Worm (Caenorhabditis elegans) whole organism, early embryonic: ENCODE measurements around the gene tbg-1.

Experiments
- B0310.2 ChIP-seq: sonication (generic microtip); optimal IDR thresholded peaks from 2 replicates; lab custom pipeline; 2016; ENCODE audit warnings: mild to moderate bottlenecking, missing genetic modification characterization, missing compliant biosample characterization
- F13C5.2 ChIP-seq: sonication (generic microtip); optimal IDR thresholded peaks from 2 replicates; lab custom pipeline; 2017; ENCODE audit warnings: mild to moderate bottlenecking, missing genetic modification characterization, inconsistent platforms, missing compliant biosample characterization
- aly-1 ChIP-seq: sonication (generic microtip); optimal IDR thresholded peaks from 2 replicates; lab custom pipeline; 2016; ENCODE audit warnings: missing genetic modification characterization, missing compliant biosample characterization
- ama-1 ChIP-seq: fragments of 150-350 bp; optimal IDR thresholded peaks from 2 replicates; lab custom pipeline; 2014
- ceh-13 ChIP-seq: fragments of 200-800 bp; sonication (Bioruptor generic); optimal IDR thresholded peaks from 2 replicates; lab custom pipeline; 2018; ENCODE audit warnings: mild to moderate bottlenecking, missing genetic modification characterization, missing compliant biosample characterization
- ceh-36 ChIP-seq: sonication (generic microtip); optimal IDR thresholded peaks from 2 replicates; lab custom pipeline; 2016; ENCODE audit warnings: missing genetic modification characterization, inconsistent platforms, missing compliant biosample characterization
- ets-7 ChIP-seq: sonication (generic microtip); optimal IDR thresholded peaks from 2 replicates; lab custom pipeline; 2016; ENCODE audit warnings: missing genotype, missing genetic modification characterization, missing compliant biosample characterization
- flt-1 ChIP-seq: fragments of 200-800 bp; sonication (Bioruptor generic); IDR thresholded peaks from 2 replicates; pipeline ENCODE4 v1.3.6; 2022; ENCODE audit warnings: missing genetic modification characterization, missing compliant biosample characterization
- hmbx-1 ChIP-seq: sonication (generic microtip); optimal IDR thresholded peaks from 2 replicates; lab custom pipeline; 2016; ENCODE audit warnings: mild to moderate bottlenecking, missing genetic modification characterization, missing compliant biosample characterization
- hmg-4 ChIP-seq: fragments of 200-800 bp; sonication (Bioruptor generic); optimal IDR thresholded peaks from 2 replicates; lab custom pipeline; 2018; ENCODE audit warnings: mild to moderate bottlenecking, missing genetic modification characterization, missing compliant biosample characterization
- hnd-1 ChIP-seq: sonication (generic microtip); optimal IDR thresholded peaks from 2 replicates; lab custom pipeline; 2016; ENCODE audit warnings: missing genetic modification characterization, missing compliant biosample characterization
- pes-1 ChIP-seq: fragments of 200-800 bp; sonication (Bioruptor generic); IDR thresholded peaks from 2 replicates; pipeline ENCODE4 v1.3.6; 2022; ENCODE audit warnings: missing genetic modification reagents, missing genetic modification characterization, missing compliant biosample characterization
- scrt-1 ChIP-seq: fragments of 200-800 bp; sonication (Bioruptor generic); IDR thresholded peaks from 2 replicates; pipeline ENCODE4 v1.3.6; 2022; ENCODE audit warnings: missing genetic modification characterization, missing compliant biosample characterization
- sea-1 ChIP-seq: fragments of 200-800 bp; sonication (Bioruptor generic); conservative IDR thresholded peaks from 2 replicates; pipeline ENCODE4 v1.3.6; 2022; ENCODE audit warnings: missing genetic modification characterization, missing compliant biosample characterization
- tbx-11 ChIP-seq: fragments of 200-800 bp; sonication (Bioruptor generic); IDR thresholded peaks from 2 replicates; pipeline ENCODE4 v1.3.6; 2022; ENCODE audit warnings: missing genetic modification characterization, missing compliant biosample characterization
- tbx-37 ChIP-seq: fragments of 200-800 bp; sonication (Bioruptor generic); conservative IDR thresholded peaks from 2 replicates; pipeline ENCODE4 v1.3.6; 2022; ENCODE audit warnings: missing genetic modification reagents, missing genetic modification characterization, missing compliant biosample characterization
- tra-4 ChIP-seq: sonication (generic microtip); optimal IDR thresholded peaks from 2 replicates; lab custom pipeline; 2017; ENCODE audit warnings: missing genetic modification characterization, missing compliant biosample characterization

The tbg-1 gene

ce11 chrIII:9617599-9618262 is 11.2 kb downstream of the tbg-1 start:
- no peak for TF ChIP-seq pes-1
- TF ChIP-seq ceh-13 (GFP tag; lab: Kevin White, UChicago): no peak
- no peak for TF ChIP-seq hnd-1 (tag; lab: Kevin White, UChicago)
- no peak for TF ChIP-seq hmg-4 (GFP tag; lab: Kevin White, UChicago)
- TF ChIP-seq ets-7 (tag; lab: Kevin White, UChicago): no peak
- no peak for TF ChIP-seq flt-1 (GFP tag; lab: Robert Waterston, UW)
- no peak for TF ChIP-seq F13C5.2
- TF ChIP-seq sea-1 (GFP tag; lab: Robert Waterston, UW): no peak
- no peak for TF ChIP-seq tbx-11 (GFP tag; lab: Robert Waterston, UW)
- TF ChIP-seq hmbx-1 (tag; lab: Kevin White, UChicago): no peak
- TF ChIP-seq scrt-1 (GFP tag; lab: Robert Waterston, UW): no peak
- TF ChIP-seq tra-4 (tag; lab: Kevin White, UChicago): no peak
- no peak for TF ChIP-seq tbx-37 (GFP tag; lab: Robert Waterston, UW)
- no peak for TF ChIP-seq aly-1 (tag; lab: Kevin White, UChicago)
- no peak for TF ChIP-seq ama-1 (lab: Kevin White, UChicago)
- no peak for TF ChIP-seq ceh-36 (tag; lab: Kevin White, UChicago)
- TF ChIP-seq B0310.2: no peak

- TF ChIP-seq F13C5.2 (no peak), tbx-11 (GFP tag; lab: Robert Waterston, UW) (no peak), hmbx-1 (tag; lab: Kevin White, UChicago) (no peak), scrt-1 (GFP tag; lab: Robert Waterston, UW) (no peak), ceh-13 (GFP tag; lab: Kevin White, UChicago) (no peak), hmg-4 (GFP tag; lab: Kevin White, UChicago) (no peak), hnd-1 (tag; lab: Kevin White, UChicago) (no peak), ets-7 (tag; lab: Kevin White, UChicago) (no peak), tra-4 (tag; lab: Kevin White, UChicago) (no peak), pes-1 (no peak), flt-1 (GFP tag; lab: Robert Waterston, UW) (no peak), ama-1 (lab: Kevin White, UChicago) (no peak), tbx-37 (GFP tag; lab: Robert Waterston, UW) (no peak), B0310.2 (no peak), aly-1 (tag; lab: Kevin White, UChicago) (no peak), sea-1 (GFP tag; lab: Robert Waterston, UW) (no peak)
Measured at ce11 chrIII:9616933-9617332, 12.0 kb downstream of the tbg-1 start.

DNA sequence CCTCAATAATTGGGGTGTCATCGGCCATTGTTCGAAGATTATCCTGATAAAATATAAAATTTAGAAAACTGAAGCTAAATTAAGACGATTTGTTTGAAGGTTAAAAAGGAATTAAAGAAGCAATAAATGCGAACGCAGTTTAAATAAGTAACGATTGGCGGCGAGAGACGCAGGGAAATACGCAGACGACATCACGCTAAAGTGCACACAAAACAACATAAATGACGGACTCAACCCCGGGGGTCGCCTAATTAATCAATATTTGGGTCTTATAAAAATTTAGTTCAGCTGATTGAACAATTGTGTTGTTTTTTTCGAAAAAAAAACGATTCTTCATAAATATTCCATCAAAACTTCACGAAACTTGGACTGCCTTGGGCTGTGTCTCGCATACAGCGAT is 12.5 kb downstream of the tbg-1 start, which contains the start of gene hcp-3:
Gene hcp-3 (minus strand): TSS at position 45 of the 400 bp plus-strand sequence.
- TF ChIP-seq pes-1: no peak
- no peak for TF ChIP-seq ceh-13 (GFP tag; lab: Kevin White, UChicago)
- TF ChIP-seq ceh-36 (tag; lab: Kevin White, UChicago): no peak
- TF ChIP-seq F13C5.2: no peak
- TF ChIP-seq hmg-4 (GFP tag; lab: Kevin White, UChicago): no peak
- TF ChIP-seq hmbx-1 (tag; lab: Kevin White, UChicago): no peak
- no peak for TF ChIP-seq aly-1 (tag; lab: Kevin White, UChicago)
- no peak for TF ChIP-seq tra-4 (tag; lab: Kevin White, UChicago)
- no peak for TF ChIP-seq B0310.2
- TF ChIP-seq ets-7 (tag; lab: Kevin White, UChicago): no peak
- no peak for TF ChIP-seq tbx-37 (GFP tag; lab: Robert Waterston, UW)
- no peak for TF ChIP-seq ama-1 (lab: Kevin White, UChicago)
- no peak for TF ChIP-seq scrt-1 (GFP tag; lab: Robert Waterston, UW)
- no peak for TF ChIP-seq tbx-11 (GFP tag; lab: Robert Waterston, UW)
- TF ChIP-seq hnd-1 (tag; lab: Kevin White, UChicago): no peak
- no peak for TF ChIP-seq sea-1 (GFP tag; lab: Robert Waterston, UW)
- TF ChIP-seq flt-1 (GFP tag; lab: Robert Waterston, UW): no peak

- TF ChIP-seq ama-1 (lab: Kevin White, UChicago): no peak
- TF ChIP-seq flt-1 (GFP tag; lab: Robert Waterston, UW): no peak
- no peak for TF ChIP-seq sea-1 (GFP tag; lab: Robert Waterston, UW)
- no peak for TF ChIP-seq ets-7 (tag; lab: Kevin White, UChicago)
- no peak for TF ChIP-seq ceh-36 (tag; lab: Kevin White, UChicago)
- no peak for TF ChIP-seq tbx-11 (GFP tag; lab: Robert Waterston, UW)
- no peak for TF ChIP-seq tra-4 (tag; lab: Kevin White, UChicago)
- no peak for TF ChIP-seq pes-1
- no peak for TF ChIP-seq ceh-13 (GFP tag; lab: Kevin White, UChicago)
- TF ChIP-seq hnd-1 (tag; lab: Kevin White, UChicago): no peak
Measured at ce11 chrIII:9615114-9615513, 13.8 kb downstream of the tbg-1 start.

- TF ChIP-seq F13C5.2 (peak; percentile 2), sea-1 (GFP tag; lab: Robert Waterston, UW) (no peak), tbx-37 (GFP tag; lab: Robert Waterston, UW) (no peak), flt-1 (GFP tag; lab: Robert Waterston, UW) (no peak)
Measured at ce11 chrIII:9614211-9614610, 14.7 kb downstream of the tbg-1 start, which contains the start of the genes pri-1 and F58A4.6. Gene pri-1 (minus strand): TSS chrIII:9614281. Gene F58A4.6 (plus strand): TSS chrIII:9614482.

DNA sequence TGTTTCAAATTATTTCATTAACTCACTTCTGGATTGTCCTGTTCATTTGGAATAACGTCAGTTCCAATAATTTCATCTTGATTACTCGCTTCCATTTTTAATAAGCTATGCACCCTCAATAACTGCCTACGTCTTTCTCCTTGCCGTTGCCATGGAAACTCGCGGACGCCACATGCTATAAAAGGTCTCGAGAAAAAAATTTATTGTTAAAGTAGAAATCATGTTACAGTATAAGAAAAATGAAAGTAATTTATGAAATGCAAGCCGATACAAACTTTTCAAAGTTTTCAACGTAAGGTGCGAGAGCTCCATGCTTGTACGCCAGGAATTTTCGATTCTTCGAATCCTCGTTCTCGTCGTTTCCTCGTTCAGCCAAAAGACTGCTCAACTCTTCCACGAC is 16.9 kb downstream of the tbg-1 start, which contains the start of gene bbs-4:
Gene bbs-4 (minus strand): TSS at position 101 of the 400 bp plus-strand sequence.
- no peak for TF ChIP-seq tbx-37 (GFP tag; lab: Robert Waterston, UW)
- TF ChIP-seq hmg-4 (GFP tag; lab: Kevin White, UChicago): no peak
- TF ChIP-seq sea-1 (GFP tag; lab: Robert Waterston, UW): no peak
- no peak for TF ChIP-seq B0310.2
- TF ChIP-seq ama-1 (lab: Kevin White, UChicago): no peak
- no peak for TF ChIP-seq tbx-11 (GFP tag; lab: Robert Waterston, UW)
- no peak for TF ChIP-seq flt-1 (GFP tag; lab: Robert Waterston, UW)
- TF ChIP-seq ceh-36 (tag; lab: Kevin White, UChicago): no peak
- TF ChIP-seq hmbx-1 (tag; lab: Kevin White, UChicago): no peak
- no peak for TF ChIP-seq aly-1 (tag; lab: Kevin White, UChicago)
